Worm (Caenorhabditis elegans): ENCODE measurements around the gene Y54E2A.8.

DNA sequence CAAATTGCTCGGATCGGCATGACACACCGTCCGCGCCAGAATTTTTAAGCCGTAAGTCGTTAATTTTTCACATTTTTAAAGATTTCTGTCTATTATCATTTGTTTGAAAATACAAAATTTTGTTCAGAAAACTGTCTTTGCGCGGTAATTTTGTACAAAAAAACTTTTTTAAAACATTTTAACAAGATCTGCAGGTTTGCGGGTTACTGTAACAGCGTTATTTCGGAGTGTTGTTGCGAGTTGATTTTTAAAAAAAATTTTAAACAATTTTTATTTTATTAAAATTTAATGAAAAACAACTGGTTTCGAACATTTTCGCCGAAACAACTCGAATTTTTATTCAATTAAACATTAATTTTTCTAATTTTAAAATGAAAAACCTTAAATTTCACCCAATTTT, 35.0 kb downstream of the Y54E2A.8 start:
- TF ChIP-seq T22C8.4 (GFP tag; IDR thresholded peaks at IDR 0.05) (no peak), ref-1 (GFP tag; conservative IDR thresholded peaks at IDR 0.05) (no peak)

Data from whole organism, midembryonic.